Fruit fly (Drosophila melanogaster) whole organism, prepupa: ENCODE data around the gene CG5860.
A peak's percentile ranks its signal among the peaks of the same experiment; 100 is the strongest.

ENCODE experiments used
- Blimp-1 ChIP-seq: fragments of 200-800 bp; sonication (Bioruptor generic); optimal IDR thresholded peaks from 3 replicates; lab custom pipeline; 2017; ENCODE audit warnings: missing biosample characterization, missing genetic modification characterization, mild to moderate bottlenecking, moderate library complexity, missing genetic modification reagents
- CG10631 ChIP-seq: fragments of 200-800 bp; sonication (Bioruptor generic); optimal IDR thresholded peaks from 2 replicates; lab custom pipeline; 2016; ENCODE audit warnings: missing biosample characterization, missing genetic modification characterization
- CG10669 ChIP-seq: fragments of 200-800 bp; sonication (Bioruptor generic); optimal IDR thresholded peaks from 3 replicates; lab custom pipeline; 2018; ENCODE audit warnings: missing biosample characterization, mild to moderate bottlenecking, missing genetic modification characterization, moderate library complexity
- CG11762 ChIP-seq: fragments of 200-800 bp; sonication (Bioruptor generic); optimal IDR thresholded peaks from 3 replicates; lab custom pipeline; 2016; ENCODE audit warnings: missing biosample characterization, missing genetic modification characterization; ENCODE audit not compliant: insufficient read depth
- CG11902 ChIP-seq: fragments of 200-800 bp; sonication (Bioruptor generic); optimal IDR thresholded peaks from 3 replicates; lab custom pipeline; 2016; ENCODE audit warnings: missing biosample characterization, missing genetic modification characterization
- CG16779 ChIP-seq: fragments of 200-800 bp; sonication (Bioruptor generic); optimal IDR thresholded peaks from 3 replicates; lab custom pipeline; 2017; ENCODE audit warnings: missing biosample characterization, mild to moderate bottlenecking, missing genetic modification characterization
- CG3032 ChIP-seq: fragments of 200-800 bp; optimal IDR thresholded peaks from 2 replicates; lab custom pipeline; 2019; ENCODE audit warnings: missing biosample characterization, mild to moderate bottlenecking, missing genetic modification characterization, moderate library complexity
- CG31627 ChIP-seq: fragments of 200-800 bp; sonication (Bioruptor generic); optimal IDR thresholded peaks from 3 replicates; lab custom pipeline; 2016; ENCODE audit warnings: missing biosample characterization, missing genetic modification characterization
- CG34406 ChIP-seq: fragments of 200-800 bp; sonication (Bioruptor generic); optimal IDR thresholded peaks from 3 replicates; lab custom pipeline; 2016; ENCODE audit warnings: missing biosample characterization, missing genetic modification characterization
- CG6163 ChIP-seq: fragments of 200-800 bp; sonication (Bioruptor generic); IDR thresholded peaks from 3 replicates; pipeline ENCODE4 v1.3.6; 2022; ENCODE audit warnings: missing biosample characterization, missing genetic modification characterization
- CG6276 ChIP-seq: fragments of 200-800 bp; sonication (Bioruptor generic); optimal IDR thresholded peaks from 2 replicates; lab custom pipeline; 2017; ENCODE audit warnings: missing biosample characterization, mild to moderate bottlenecking, missing genetic modification characterization
- CG6792 ChIP-seq: fragments of 200-800 bp; sonication (Bioruptor generic); optimal IDR thresholded peaks from 3 replicates; lab custom pipeline; 2016; ENCODE audit warnings: missing biosample characterization, missing genetic modification characterization
- CG6808 ChIP-seq: fragments of 200-800 bp; sonication (Bioruptor generic); optimal IDR thresholded peaks from 3 replicates; lab custom pipeline; 2017; ENCODE audit warnings: missing biosample characterization, missing genetic modification characterization, mild to moderate bottlenecking, moderate library complexity, missing genetic modification reagents
- CG6854 ChIP-seq: fragments of 200-800 bp; sonication (Bioruptor generic); optimal IDR thresholded peaks from 2 replicates; lab custom pipeline; 2017; ENCODE audit warnings: missing biosample characterization, mild to moderate bottlenecking, missing genetic modification characterization
- CG7368 ChIP-seq: fragments of 200-800 bp; sonication (Bioruptor generic); optimal IDR thresholded peaks from 3 replicates; lab custom pipeline; 2016; ENCODE audit warnings: missing biosample characterization, missing genetic modification characterization
- CG8119 ChIP-seq: fragments of 200-800 bp; sonication (Bioruptor generic); IDR thresholded peaks from 3 replicates; pipeline ENCODE4 v1.3.6; 2022; ENCODE audit warnings: missing biosample characterization, missing genetic modification characterization
- CG8632 ChIP-seq: fragments of 200-800 bp; sonication (Bioruptor generic); optimal IDR thresholded peaks from 3 replicates; lab custom pipeline; 2016; ENCODE audit warnings: missing biosample characterization, missing genetic modification characterization
- Eip75B ChIP-seq: fragments of 200-800 bp; sonication (Bioruptor generic); optimal IDR thresholded peaks from 3 replicates; lab custom pipeline; 2016; ENCODE audit warnings: missing biosample characterization, missing genetic modification characterization
- Eip78C ChIP-seq: fragments of 200-800 bp; sonication (Bioruptor generic); peaks from one replicate; lab custom pipeline; 2016; ENCODE audit warnings: missing biosample characterization, missing genetic modification characterization
- Eip93F ChIP-seq: fragments of 200-800 bp; sonication (Bioruptor generic); optimal IDR thresholded peaks from 2 replicates; lab custom pipeline; 2016; ENCODE audit warnings: missing biosample characterization, mild to moderate bottlenecking, missing genetic modification characterization
- Ets21C ChIP-seq: fragments of 200-800 bp; sonication (Bioruptor generic); optimal IDR thresholded peaks from 3 replicates; lab custom pipeline; 2016; ENCODE audit warnings: missing biosample characterization, missing genetic modification characterization
- Ets96B ChIP-seq: fragments of 200-800 bp; optimal IDR thresholded peaks from 2 replicates; lab custom pipeline; 2019; ENCODE audit warnings: missing biosample characterization, mild to moderate bottlenecking, missing genetic modification characterization, moderate library complexity
- Gug ChIP-seq: fragments of 200-800 bp; sonication (Bioruptor generic); IDR thresholded peaks from 2 replicates; pipeline ENCODE4 v1.3.6; 2022; ENCODE audit warnings: missing biosample characterization, missing genetic modification characterization
- Hr38 ChIP-seq: sonication (Bioruptor generic); optimal IDR thresholded peaks from 2 replicates; lab custom pipeline; 2016; ENCODE audit warnings: missing biosample characterization, missing genetic modification characterization
- Hr4 ChIP-seq: fragments of 200-800 bp; sonication (Bioruptor generic); optimal IDR thresholded peaks from 3 replicates; lab custom pipeline; 2016; ENCODE audit warnings: missing biosample characterization, missing genetic modification characterization
- Lpt ChIP-seq: fragments of 200-800 bp; sonication (Bioruptor generic); optimal IDR thresholded peaks from 3 replicates; lab custom pipeline; 2016; ENCODE audit warnings: missing biosample characterization, missing genetic modification characterization
- Met ChIP-seq: fragments of 200-800 bp; sonication (Bioruptor generic); optimal IDR thresholded peaks from 3 replicates; lab custom pipeline; 2016; ENCODE audit warnings: missing biosample characterization, missing genetic modification characterization
- OdsH ChIP-seq: fragments of 200-800 bp; sonication (Bioruptor generic); optimal IDR thresholded peaks from 3 replicates; lab custom pipeline; 2016; ENCODE audit warnings: missing biosample characterization, missing genetic modification characterization
- Smox ChIP-seq: fragments of 200-800 bp; sonication (Bioruptor generic); optimal IDR thresholded peaks from 3 replicates; lab custom pipeline; 2016; ENCODE audit warnings: missing biosample characterization, missing genetic modification characterization
- Sox102F ChIP-seq: fragments of 200-800 bp; sonication (Bioruptor generic); optimal IDR thresholded peaks from 2 replicates; lab custom pipeline; 2016; ENCODE audit warnings: missing biosample characterization, mild to moderate bottlenecking, missing genetic modification characterization
- Sox15 ChIP-seq: fragments of 200-800 bp; sonication (Bioruptor generic); optimal IDR thresholded peaks from 3 replicates; lab custom pipeline; 2016; ENCODE audit warnings: missing biosample characterization, missing genetic modification characterization
- acj6 ChIP-seq: fragments of 200-800 bp; sonication (Bioruptor generic); optimal IDR thresholded peaks from 3 replicates; lab custom pipeline; 2016; ENCODE audit warnings: missing biosample characterization, missing genetic modification characterization
- cyc ChIP-seq: fragments of 200-800 bp; sonication (Bioruptor generic); optimal IDR thresholded peaks from 3 replicates; lab custom pipeline; 2016; ENCODE audit warnings: missing biosample characterization, missing genetic modification characterization
- dsx ChIP-seq: fragments of 200-800 bp; optimal IDR thresholded peaks from 3 replicates; lab custom pipeline; 2019; ENCODE audit warnings: missing biosample characterization, mild to moderate bottlenecking, missing genetic modification characterization, moderate library complexity; ENCODE audit not compliant: poor library complexity, severe bottlenecking
- esn ChIP-seq: fragments of 200-800 bp; sonication (Bioruptor generic); optimal IDR thresholded peaks from 2 replicates; lab custom pipeline; 2016; ENCODE audit warnings: missing biosample characterization, mild to moderate bottlenecking, missing genetic modification characterization, moderate library complexity
- fd85E ChIP-seq: fragments of 200-800 bp; sonication (Bioruptor generic); optimal IDR thresholded peaks from 3 replicates; lab custom pipeline; 2016; ENCODE audit warnings: missing biosample characterization, missing genetic modification characterization
- lz ChIP-seq: fragments of 200-800 bp; sonication (Bioruptor generic); optimal IDR thresholded peaks from 3 replicates; lab custom pipeline; 2016; ENCODE audit warnings: missing biosample characterization, missing genetic modification characterization
- net ChIP-seq: fragments of 200-800 bp; sonication (Bioruptor generic); optimal IDR thresholded peaks from 3 replicates; lab custom pipeline; 2016; ENCODE audit warnings: missing biosample characterization, missing genetic modification characterization
- pdm3 ChIP-seq: fragments of 200-800 bp; sonication (Bioruptor generic); optimal IDR thresholded peaks from 3 replicates; lab custom pipeline; 2016; ENCODE audit warnings: missing biosample characterization, missing genetic modification characterization
- salr ChIP-seq, 2 experiments: fragments of 200-800 bp; sonication (Bioruptor generic); optimal IDR thresholded peaks; 3 replicates each; lab custom pipeline; 2016 to 2018; ENCODE audit warnings: missing biosample characterization in 2 of 2, missing genetic modification characterization in 2 of 2, mild to moderate bottlenecking in 1 of 2
- ss ChIP-seq, 2 experiments: fragments of 200-800 bp; sonication (Bioruptor generic); optimal IDR thresholded peaks; 2 replicates in 1 of 2; 3 replicates in 1 of 2; lab custom pipeline; 2017 to 2018; ENCODE audit warnings: mild to moderate bottlenecking in 2 of 2, missing biosample characterization in 2 of 2, missing genetic modification characterization in 2 of 2, moderate library complexity in 1 of 2
- svp ChIP-seq: fragments of 200-800 bp; sonication (Bioruptor generic); peaks from one replicate; lab custom pipeline; 2016; ENCODE audit warnings: missing biosample characterization, missing genetic modification characterization
- topi ChIP-seq: fragments of 200-800 bp; sonication (Bioruptor generic); optimal IDR thresholded peaks from 3 replicates; lab custom pipeline; 2016; ENCODE audit warnings: missing biosample characterization, missing genetic modification characterization
- vri ChIP-seq: fragments of 200-800 bp; sonication (Bioruptor generic); optimal IDR thresholded peaks from 3 replicates; lab custom pipeline; 2016; ENCODE audit warnings: missing biosample characterization, mild to moderate bottlenecking, missing genetic modification characterization

Gene CG5860

dm6 chr3R:17430481-17430880, 21.1 kb downstream of the CG5860 start (continued):
- TF ChIP-seq salr (GFP tag; optimal IDR thresholded peaks at IDR 0.05; lab: Kevin White, UChicago) = no peak
- no peak for TF ChIP-seq Eip93F
- peak; percentile 17 for TF ChIP-seq Lpt (GFP tag; lab: Kevin White, UChicago)
- no peak for TF ChIP-seq acj6
- no peak for TF ChIP-seq Sox15
- no peak for TF ChIP-seq CG8632
- TF ChIP-seq Ets21C (GFP tag; lab: Kevin White, UChicago) = no peak
- TF ChIP-seq cyc (GFP tag; lab: Kevin White, UChicago) = no peak
- TF ChIP-seq CG3032 = no peak
- TF ChIP-seq CG6276 (GFP tag; lab: Kevin White, UChicago) = peak; percentile 53
- TF ChIP-seq Eip78C (GFP tag; lab: Kevin White, UChicago) = no peak
- no peak for TF ChIP-seq CG6792 (GFP tag; lab: Kevin White, UChicago)
- TF ChIP-seq CG6854 = no peak
- TF ChIP-seq fd85E = no peak
- TF ChIP-seq svp = no peak
- no peak for TF ChIP-seq Blimp-1
- peak; percentile 55; the same call in 2 of the 3 replicates for TF ChIP-seq CG8119
- TF ChIP-seq CG7368 = no peak
- TF ChIP-seq Ets96B (tag; lab: Kevin White, UChicago) = no peak
- no peak for TF ChIP-seq lz (GFP tag; lab: Kevin White, UChicago)
- TF ChIP-seq Smox (GFP tag; lab: Kevin White, UChicago) = no peak
- TF ChIP-seq dsx = no peak
- TF ChIP-seq CG11762 (GFP tag; lab: Kevin White, UChicago) = no peak
- no peak for TF ChIP-seq CG11902 (GFP tag; lab: Kevin White, UChicago)
- TF ChIP-seq Sox102F = no peak
- no peak for TF ChIP-seq CG16779 (tag; lab: Kevin White, UChicago)
- no peak for TF ChIP-seq CG6808
- TF ChIP-seq CG10631 (GFP tag; lab: Kevin White, UChicago) = no peak
- no peak for TF ChIP-seq esn (GFP tag; lab: Kevin White, UChicago)
- peak; percentile 23 for TF ChIP-seq net
- TF ChIP-seq CG31627 (GFP tag; lab: Kevin White, UChicago) = no peak
- TF ChIP-seq CG34406 (GFP tag; lab: Kevin White, UChicago) = no peak

- TF ChIP-seq Met (GFP tag; lab: Kevin White, UChicago) (no peak), Gug (no peak), ss (GFP tag; optimal IDR thresholded peaks at IDR 0.05; lab: Kevin White, UChicago) (peak in 1 of 2 experiments; percentile 93), Hr4 (no peak)
Observed at dm6 chr3R:17433117-17433516, 23.7 kb downstream of the CG5860 start.

- TF ChIP-seq Smox (GFP tag; lab: Kevin White, UChicago) = no peak
- no peak for TF ChIP-seq CG3032
- no peak for TF ChIP-seq topi (GFP tag; lab: Kevin White, UChicago)
- no peak for TF ChIP-seq CG31627 (GFP tag; lab: Kevin White, UChicago)
- TF ChIP-seq CG6163 (GFP tag; lab: Robert Waterston, UW) = no peak
- TF ChIP-seq Eip75B (GFP tag; lab: Kevin White, UChicago) = no peak
- no peak for TF ChIP-seq OdsH
- TF ChIP-seq CG10669 (GFP tag; lab: Kevin White, UChicago) = no peak
- TF ChIP-seq Hr38 = no peak
- no peak for TF ChIP-seq pdm3 (GFP tag; lab: Kevin White, UChicago)
- TF ChIP-seq acj6 = no peak
- TF ChIP-seq Lpt (GFP tag; lab: Kevin White, UChicago) = no peak
- no peak for TF ChIP-seq ss (GFP tag; optimal IDR thresholded peaks at IDR 0.05; lab: Kevin White, UChicago)
- TF ChIP-seq svp = no peak
- TF ChIP-seq vri (GFP tag; lab: Kevin White, UChicago) = no peak
Observed at dm6 chr3R:17434330-17434729, 24.9 kb downstream of the CG5860 start, which contains the start of gene CG44090. CG44090 (minus strand) TSS chr3R:17434430.
